Worm (Caenorhabditis elegans): ENCODE measurements around the gene R102.4.

R102.4 gene

DNA sequence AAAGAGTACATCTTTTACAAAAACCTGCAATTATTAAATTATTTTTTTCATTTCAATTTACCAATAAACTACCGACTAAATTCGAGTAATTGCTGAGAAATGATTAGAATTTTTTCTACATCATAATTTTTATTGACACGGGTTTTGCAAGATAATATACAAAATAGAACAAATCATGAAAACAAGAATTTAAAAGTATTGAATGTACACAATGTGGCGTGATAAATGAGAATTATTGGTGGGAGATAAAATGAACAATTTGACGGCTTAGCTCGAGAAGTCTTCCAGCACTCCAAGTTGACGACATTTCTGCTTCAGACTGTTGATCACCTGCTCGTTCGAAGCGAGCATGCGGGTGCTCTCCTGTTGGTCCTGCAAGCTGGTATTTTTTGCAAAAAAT lies at the start of gene R102.4:
TSS of gene R102.4 (minus strand) at position 101 of the 400 bp plus-strand sequence.
- TF ChIP-seq ceh-6 (GFP tag; optimal IDR thresholded peaks at IDR 0.05) (no peak), K09A11.1 (tag; optimal IDR thresholded peaks at IDR 0.05; ENCODE audit: insufficient read depth) (no peak), ceh-45 (GFP tag; IDR thresholded peaks at IDR 0.05) (no peak), elt-4 (tag; optimal IDR thresholded peaks at IDR 0.05) (no peak), nhr-232 (tag; optimal IDR thresholded peaks at IDR 0.05) (no peak), eyg-1 (tag; optimal IDR thresholded peaks at IDR 0.05) (no peak), elt-2 (tag; optimal IDR thresholded peaks at IDR 0.05) (no peak), unc-42 (tag; optimal IDR thresholded peaks at IDR 0.05) (no peak), ceh-14 (tag; optimal IDR thresholded peaks at IDR 0.05) (no peak), hlh-6 (tag; optimal IDR thresholded peaks at IDR 0.05) (no peak)

ce11 chrIV:10744475-10744874 lies 49.4 kb upstream of the R102.4 start, which contains the start of gene T25B9.3:
TSS of gene T25B9.3 (plus strand) at chrIV:10744775.
- no peak for TF ChIP-seq Y22D7AL.16 (tag; optimal IDR thresholded peaks at IDR 0.05)

ce11 chrIV:10738328-10738727 lies 43.2 kb upstream of the R102.4 start, which contains the start of gene ssp-34:
TSS of gene ssp-34 (minus strand) at chrIV:10738602.
- TF ChIP-seq unc-55 (GFP tag; optimal IDR thresholded peaks at IDR 0.05), result no peak
- no peak for TF ChIP-seq ahr-1 (tag; optimal IDR thresholded peaks at IDR 0.05)
- no peak for TF ChIP-seq ceh-19 (GFP tag; optimal IDR thresholded peaks at IDR 0.05)
- no peak for TF ChIP-seq gmeb-2 (tag; optimal IDR thresholded peaks at IDR 0.05)
- no peak for TF ChIP-seq ceh-9 (tag; optimal IDR thresholded peaks at IDR 0.05)
- no peak for TF ChIP-seq pax-1 (tag; optimal IDR thresholded peaks at IDR 0.05)
- no peak for TF ChIP-seq npax-4 (tag; optimal IDR thresholded peaks at IDR 0.05)
- no peak for TF ChIP-seq che-1 (tag; optimal IDR thresholded peaks at IDR 0.05)
- no peak for TF ChIP-seq nhr-232 (tag; optimal IDR thresholded peaks at IDR 0.05)
- TF ChIP-seq pha-4 (tag; optimal IDR thresholded peaks at IDR 0.05), result no peak
- no peak for TF ChIP-seq C08G9.2 (tag; optimal IDR thresholded peaks at IDR 0.05)
- no peak for TF ChIP-seq pat-9 (tag; optimal IDR thresholded peaks at IDR 0.05)
- TF ChIP-seq sdc-2 (tag; optimal IDR thresholded peaks at IDR 0.05), result no peak
- TF ChIP-seq lin-11 (tag; optimal IDR thresholded peaks at IDR 0.05), result no peak
- TF ChIP-seq sox-4 (tag; optimal IDR thresholded peaks at IDR 0.05), result no peak
- no peak for TF ChIP-seq ceh-31 (tag; optimal IDR thresholded peaks at IDR 0.05)
- no peak for TF ChIP-seq tbx-2 (tag; optimal IDR thresholded peaks at IDR 0.05)
- no peak for TF ChIP-seq ceh-18 (tag; optimal IDR thresholded peaks at IDR 0.05)

- TF ChIP-seq ceh-34 (tag; optimal IDR thresholded peaks at IDR 0.05) (no peak), hlh-13 (GFP tag; optimal IDR thresholded peaks at IDR 0.05) (no peak), pha-4 (tag; optimal IDR thresholded peaks at IDR 0.05) (no peak), hlh-30 (tag; optimal IDR thresholded peaks at IDR 0.05; ENCODE audit: insufficient read depth) (no peak), ceh-30 (tag; optimal IDR thresholded peaks at IDR 0.05) (no peak), pqm-1 (tag; optimal IDR thresholded peaks at IDR 0.05) (no peak), dve-1 (tag; optimal IDR thresholded peaks at IDR 0.05) (no peak), ceh-19 (GFP tag; optimal IDR thresholded peaks at IDR 0.05) (no peak), fkh-6 (tag; optimal IDR thresholded peaks at IDR 0.05) (no peak), pha-2 (tag; optimal IDR thresholded peaks at IDR 0.05) (no peak), ceh-14 (tag; optimal IDR thresholded peaks at IDR 0.05) (no peak), unc-86 (tag; optimal IDR thresholded peaks at IDR 0.05) (no peak), ceh-6 (GFP tag; optimal IDR thresholded peaks at IDR 0.05) (no peak), ceh-22 (tag; optimal IDR thresholded peaks at IDR 0.05) (no peak), elt-2 (tag; optimal IDR thresholded peaks at IDR 0.05) (no peak), che-1 (tag; optimal IDR thresholded peaks at IDR 0.05) (no peak), pax-1 (tag; optimal IDR thresholded peaks at IDR 0.05) (no peak)
Observed at ce11 chrIV:10737011-10737553, 42.0 kb upstream of the R102.4 start, which contains the start of gene grl-21. TSS of gene grl-21 (plus strand) at chrIV:10737474.
